Fruit fly (Drosophila melanogaster) whole organism, embryonic: ENCODE results near the gene JMJD4.
A peak's percentile ranks its signal among the peaks of the same experiment; 100 is the strongest.

ENCODE experiments used
- Atf-2 ChIP-seq: fragments of 200-800 bp; sonication (Bioruptor generic); optimal IDR thresholded peaks from 2 replicates; lab custom pipeline; 2016; ENCODE audit warnings: missing biosample characterization, missing genetic modification characterization
- BtbVII ChIP-seq: fragments of 200-800 bp; sonication (Bioruptor generic); optimal IDR thresholded peaks from 3 replicates; lab custom pipeline; 2017; ENCODE audit warnings: missing biosample characterization, mild to moderate bottlenecking, missing genetic modification characterization
- CG1024 ChIP-seq: fragments of 200-800 bp; sonication (Bioruptor generic); IDR thresholded peaks from 2 replicates; pipeline ENCODE4 v1.3.6; 2022; ENCODE audit warnings: missing biosample characterization, missing genetic modification characterization
- CG10274 ChIP-seq: fragments of 200-800 bp; sonication (Bioruptor generic); optimal IDR thresholded peaks from 3 replicates; lab custom pipeline; 2017; ENCODE audit warnings: missing biosample characterization, mild to moderate bottlenecking, missing genetic modification characterization
- CG10654 ChIP-seq: fragments of 200-800 bp; sonication (Bioruptor generic); optimal IDR thresholded peaks from 2 replicates; lab custom pipeline; 2016; ENCODE audit warnings: missing biosample characterization, missing genetic modification characterization
- CG11085 ChIP-seq: fragments of 200-800 bp; sonication (Bioruptor generic); IDR thresholded peaks from 2 replicates; pipeline ENCODE4 v1.3.6; 2022; ENCODE audit warnings: missing biosample characterization, missing genetic modification characterization
- CG11456 ChIP-seq: fragments of 200-800 bp; sonication (Bioruptor generic); IDR thresholded peaks from 3 replicates; pipeline ENCODE4 v1.3.6; 2022; ENCODE audit warnings: missing biosample characterization, missing genetic modification characterization
- CG1233 ChIP-seq: fragments of 200-800 bp; sonication (Bioruptor generic); optimal IDR thresholded peaks from 4 replicates; lab custom pipeline; 2018; ENCODE audit warnings: missing biosample characterization, mild to moderate bottlenecking, missing genetic modification characterization
- CG12744 ChIP-seq: fragments of 200-800 bp; sonication (Bioruptor generic); optimal IDR thresholded peaks from 2 replicates; lab custom pipeline; 2016; ENCODE audit warnings: missing biosample characterization, missing genetic modification characterization
- CG14014 ChIP-seq: fragments of 200-800 bp; sonication (Bioruptor generic); IDR thresholded peaks from 2 replicates; pipeline ENCODE4 v1.3.6; 2022; ENCODE audit warnings: missing biosample characterization, missing genetic modification characterization
- CG14050 ChIP-seq: fragments of 200-800 bp; sonication (Bioruptor generic); IDR thresholded peaks from 3 replicates; pipeline ENCODE4 v1.3.6; 2022; ENCODE audit warnings: missing biosample characterization, missing genetic modification characterization
- CG1602 ChIP-seq: fragments of 200-800 bp; sonication (Bioruptor generic); optimal IDR thresholded peaks from 3 replicates; lab custom pipeline; 2016; ENCODE audit warnings: missing biosample characterization, missing genetic modification characterization
- CG17359 ChIP-seq: fragments of 200-800 bp; sonication (Bioruptor generic); optimal IDR thresholded peaks from 3 replicates; lab custom pipeline; 2018; ENCODE audit warnings: missing biosample characterization, mild to moderate bottlenecking, missing genetic modification characterization, moderate library complexity
- CG17829 ChIP-seq: fragments of 200-800 bp; optimal IDR thresholded peaks from 2 replicates; lab custom pipeline; 2019; ENCODE audit warnings: missing biosample characterization, mild to moderate bottlenecking, missing genetic modification characterization, moderate library complexity
- CG18011 ChIP-seq: fragments of 200-800 bp; sonication (Bioruptor generic); optimal IDR thresholded peaks from 2 replicates; lab custom pipeline; 2017; ENCODE audit warnings: missing biosample characterization, missing genetic modification characterization, mild to moderate bottlenecking, moderate library complexity, missing genotype
- CG1832 ChIP-seq: fragments of 200-800 bp; sonication (Bioruptor generic); optimal IDR thresholded peaks from 2 replicates; lab custom pipeline; 2017; ENCODE audit warnings: missing biosample characterization, mild to moderate bottlenecking, missing genetic modification characterization, inconsistent platforms
- CG2120 ChIP-seq: fragments of 200-800 bp; sonication (Bioruptor generic); optimal IDR thresholded peaks from 3 replicates; lab custom pipeline; 2016; ENCODE audit warnings: missing biosample characterization, missing genetic modification characterization
- CG30403 ChIP-seq: fragments of 200-800 bp; sonication (Bioruptor generic); optimal IDR thresholded peaks from 3 replicates; lab custom pipeline; 2016; ENCODE audit warnings: missing biosample characterization, missing genetic modification characterization
- CG4328 ChIP-seq: fragments of 200-800 bp; sonication (Bioruptor generic); optimal IDR thresholded peaks from 3 replicates; lab custom pipeline; 2017; ENCODE audit warnings: missing biosample characterization, missing genetic modification reagents, missing genetic modification characterization
- CG7556 ChIP-seq: fragments of 200-800 bp; sonication (Bioruptor generic); optimal IDR thresholded peaks from 2 replicates; lab custom pipeline; 2017; ENCODE audit warnings: missing biosample characterization, mild to moderate bottlenecking, missing genetic modification characterization
- CG8281 ChIP-seq: fragments of 200-800 bp; sonication (Bioruptor generic); optimal IDR thresholded peaks from 2 replicates; lab custom pipeline; 2018; ENCODE audit warnings: missing biosample characterization, mild to moderate bottlenecking, missing genetic modification characterization, moderate library complexity
- CG8388 ChIP-seq: fragments of 200-800 bp; sonication (Bioruptor generic); optimal IDR thresholded peaks from 2 replicates; lab custom pipeline; 2019; ENCODE audit warnings: missing biosample characterization, mild to moderate bottlenecking, missing genetic modification characterization, moderate library complexity
- CG9727 ChIP-seq: fragments of 200-800 bp; sonication (Bioruptor generic); optimal IDR thresholded peaks from 3 replicates; lab custom pipeline; 2017; ENCODE audit warnings: missing biosample characterization, mild to moderate bottlenecking, missing genetic modification characterization
- CTCF ChIP-seq: fragments of 200-800 bp; sonication (Bioruptor generic); optimal IDR thresholded peaks from 2 replicates; lab custom pipeline; 2017; ENCODE audit warnings: missing biosample characterization, mild to moderate bottlenecking, missing genetic modification characterization, moderate library complexity
- Chrac-16 ChIP-seq: fragments of 200-800 bp; sonication (Bioruptor generic); optimal IDR thresholded peaks from 3 replicates; lab custom pipeline; 2016; ENCODE audit warnings: missing biosample characterization, missing genetic modification characterization
- Fer1 ChIP-seq: fragments of 200-800 bp; sonication (Bioruptor generic); optimal IDR thresholded peaks from 2 replicates; lab custom pipeline; 2017; ENCODE audit warnings: missing biosample characterization, mild to moderate bottlenecking, missing genetic modification characterization
- H2.0 ChIP-seq: fragments of 200-800 bp; sonication (Bioruptor generic); IDR thresholded peaks from 2 replicates; pipeline ENCODE4 v1.3.6; 2022; ENCODE audit warnings: missing biosample characterization, missing genetic modification characterization
- Hey ChIP-seq: fragments of 200-800 bp; sonication (Bioruptor generic); optimal IDR thresholded peaks from 3 replicates; lab custom pipeline; 2018; ENCODE audit warnings: missing biosample characterization, mild to moderate bottlenecking, missing genetic modification characterization
- Mes4 ChIP-seq: fragments of 200-800 bp; sonication (Bioruptor generic); optimal IDR thresholded peaks from 2 replicates; lab custom pipeline; 2016; ENCODE audit warnings: missing biosample characterization, missing genetic modification characterization
- NC2β ChIP-seq: fragments of 200-800 bp; sonication (Bioruptor generic); optimal IDR thresholded peaks from 2 replicates; lab custom pipeline; 2016; ENCODE audit warnings: missing biosample characterization, missing genetic modification characterization
- Ravus ChIP-seq: fragments of 200-800 bp; sonication (Bioruptor generic); IDR thresholded peaks from 2 replicates; pipeline ENCODE4 v1.3.6; 2022; ENCODE audit warnings: missing biosample characterization, missing genetic modification characterization
- Side ChIP-seq: fragments of 200-800 bp; sonication (Bioruptor generic); optimal IDR thresholded peaks from 2 replicates; lab custom pipeline; 2016; ENCODE audit warnings: missing biosample characterization, missing genetic modification characterization
- TFAM ChIP-seq: fragments of 200-800 bp; sonication (Bioruptor generic); optimal IDR thresholded peaks from 2 replicates; lab custom pipeline; 2017; ENCODE audit warnings: missing biosample characterization, missing genetic modification characterization, inconsistent platforms
- Xbp1 ChIP-seq: fragments of 200-800 bp; sonication (Bioruptor generic); optimal IDR thresholded peaks from 3 replicates; lab custom pipeline; 2016; ENCODE audit warnings: missing biosample characterization, mild to moderate bottlenecking, missing genetic modification characterization
- aop ChIP-seq: fragments of 200-800 bp; sonication (Bioruptor generic); IDR thresholded peaks from 2 replicates; pipeline ENCODE4 v1.3.6; 2022; ENCODE audit warnings: missing biosample characterization, missing genetic modification characterization
- bbx ChIP-seq: fragments of 200-800 bp; sonication (Bioruptor generic); IDR thresholded peaks from 2 replicates; pipeline ENCODE4 v1.3.6; 2022; ENCODE audit warnings: missing biosample characterization, missing genetic modification characterization; ENCODE audit not compliant: partially characterized antibody
- chn ChIP-seq: fragments of 200-800 bp; sonication (Bioruptor generic); optimal IDR thresholded peaks from 2 replicates; lab custom pipeline; 2016; ENCODE audit warnings: missing biosample characterization, missing genetic modification characterization
- dmrt99B ChIP-seq: fragments of 200-800 bp; sonication (Bioruptor generic); optimal IDR thresholded peaks from 2 replicates; lab custom pipeline; 2018; ENCODE audit warnings: missing biosample characterization, mild to moderate bottlenecking, missing genetic modification characterization, moderate library complexity
- ewg ChIP-seq: fragments of 200-800 bp; sonication (Bioruptor generic); optimal IDR thresholded peaks from 3 replicates; lab custom pipeline; 2017; ENCODE audit warnings: mild to moderate bottlenecking, missing biosample characterization, missing genetic modification reagents, missing genetic modification characterization
- fd102C ChIP-seq: fragments of 200-800 bp; sonication (Bioruptor generic); optimal IDR thresholded peaks from 2 replicates; lab custom pipeline; 2018; ENCODE audit warnings: missing biosample characterization, mild to moderate bottlenecking, missing genetic modification characterization, moderate library complexity
- fu2 ChIP-seq: fragments of 200-800 bp; sonication (Bioruptor generic); optimal IDR thresholded peaks from 2 replicates; lab custom pipeline; 2016; ENCODE audit warnings: missing biosample characterization, missing genetic modification characterization
- hkb ChIP-seq, 2 experiments: fragments of 200-800 bp in 1 of 2; fragments of >200 bp in 1 of 2; sonication (Bioruptor generic) in 1 of 2; IDR thresholded peaks in 1 of 2; optimal IDR thresholded peaks in 1 of 2; 2 replicates each; pipeline versions ENCODE4 v1.3.6 to Lab custom; 2017 to 2022; ENCODE audit warnings: missing biosample characterization in 1 of 2, missing genetic modification characterization in 1 of 2
- mld ChIP-seq: fragments of 200-800 bp; sonication (Bioruptor generic); IDR thresholded peaks from 3 replicates; pipeline ENCODE4 v1.3.6; 2022; ENCODE audit warnings: missing biosample characterization, missing genetic modification characterization; ENCODE audit not compliant: partially characterized antibody
- nau ChIP-seq: fragments of 200-800 bp; sonication (Bioruptor generic); optimal IDR thresholded peaks from 3 replicates; lab custom pipeline; 2017; ENCODE audit warnings: missing biosample characterization, mild to moderate bottlenecking, missing genetic modification characterization, missing genetic modification reagents
- nerfin-2 ChIP-seq: fragments of 200-800 bp; sonication (Bioruptor generic); IDR thresholded peaks from 2 replicates; pipeline ENCODE4 v1.3.6; 2022; ENCODE audit warnings: missing biosample characterization, missing genetic modification characterization; ENCODE audit not compliant: partially characterized antibody
- oc ChIP-seq: fragments of 200-800 bp; sonication (Bioruptor generic); optimal IDR thresholded peaks from 2 replicates; lab custom pipeline; 2018; ENCODE audit warnings: missing biosample characterization, mild to moderate bottlenecking, missing genetic modification characterization, moderate library complexity
- ro ChIP-seq: fragments of 200-800 bp; sonication (Bioruptor generic); IDR thresholded peaks from 2 replicates; pipeline ENCODE4 v1.3.6; 2022; ENCODE audit warnings: missing biosample characterization, missing genetic modification characterization
- usp ChIP-seq: fragments of >200 bp; optimal IDR thresholded peaks from 2 replicates; lab custom pipeline; 2017; ENCODE audit warnings: missing biosample characterization, missing genetic modification characterization
- vnd ChIP-seq: fragments of 200-800 bp; sonication (Bioruptor generic); IDR thresholded peaks from 3 replicates; pipeline ENCODE4 v1.3.6; 2022; ENCODE audit warnings: missing biosample characterization, missing genetic modification characterization; ENCODE audit not compliant: partially characterized antibody
- yki ChIP-seq: fragments of >200 bp; optimal IDR thresholded peaks from 3 replicates; lab custom pipeline; 2018

Gene JMJD4

dm6 chr2L:18137591-18138247 is 21.4 kb downstream of the JMJD4 start, which contains the start of gene kel (continued):
- TF ChIP-seq CG8388 (GFP tag; lab: Kevin White, UChicago) = peak; percentile 15
- TF ChIP-seq CG10274 (GFP tag; lab: Kevin White, UChicago) = no peak
- no peak for TF ChIP-seq chn (GFP tag; lab: Kevin White, UChicago)
- no peak for TF ChIP-seq ro (GFP tag; lab: Robert Waterston, UW)
- TF ChIP-seq CG8281 (tag; lab: Kevin White, UChicago) = no peak
- TF ChIP-seq fd102C (GFP tag; lab: Kevin White, UChicago) = no peak
- TF ChIP-seq oc (tag; lab: Kevin White, UChicago) = no peak
- TF ChIP-seq hkb (optimal IDR thresholded peaks at IDR 0.05; lab: Kevin White, UChicago) = no peak
- TF ChIP-seq hkb (GFP tag; IDR thresholded peaks at IDR 0.05; lab: Robert Waterston, UW) = peak; percentile 66
- TF ChIP-seq CG17359 = peak; percentile 34
- TF ChIP-seq nau (GFP tag; lab: Kevin White, UChicago) = peak; percentile 67
- TF ChIP-seq CG10654 = peak; percentile 19
- no peak for TF ChIP-seq Atf-2 (GFP tag; lab: Kevin White, UChicago)
- no peak for TF ChIP-seq H2.0 (GFP tag; lab: Robert Waterston, UW)
- TF ChIP-seq Xbp1 (GFP tag; lab: Kevin White, UChicago) = peak; percentile 55
- peak; percentile 87 for TF ChIP-seq bbx (GFP tag; lab: Robert Waterston, UW)
- TF ChIP-seq TFAM = no peak
- TF ChIP-seq CG12744 = no peak
- TF ChIP-seq CG1832 (GFP tag; lab: Kevin White, UChicago) = no peak
- TF ChIP-seq dmrt99B = no peak
- no peak for TF ChIP-seq CG14050 (GFP tag; lab: Robert Waterston, UW)
- TF ChIP-seq Mes4 = peak; percentile 5
- TF ChIP-seq CTCF = peak; percentile 49
- TF ChIP-seq nerfin-2 (GFP tag; lab: Robert Waterston, UW) = peak; percentile 61
- TF ChIP-seq CG14014 (GFP tag; lab: Robert Waterston, UW) = no peak
- TF ChIP-seq CG4328 (GFP tag; lab: Kevin White, UChicago) = peak; percentile 46
- TF ChIP-seq CG18011 = no peak
- TF ChIP-seq NC2β (GFP tag; lab: Kevin White, UChicago) = peak; percentile 46
- peak; percentile 19 for TF ChIP-seq Side (GFP tag; lab: Kevin White, UChicago)
- TF ChIP-seq Fer1 (GFP tag; lab: Kevin White, UChicago) = peak; percentile 71
- TF ChIP-seq CG11456 = peak; percentile 65; the same call in 2 of the 3 replicates
- peak; percentile 61 for TF ChIP-seq CG17829 (tag; lab: Kevin White, UChicago)
- TF ChIP-seq aop = no peak; the same call in 1 of the 2 replicates
- TF ChIP-seq fu2 (GFP tag; lab: Kevin White, UChicago) = no peak
- TF ChIP-seq BtbVII (GFP tag; lab: Kevin White, UChicago) = peak; percentile 51
- TF ChIP-seq Ravus (GFP tag; lab: Robert Waterston, UW) = no peak
- TF ChIP-seq CG1602 (GFP tag; lab: Kevin White, UChicago) = no peak
- TF ChIP-seq usp (GFP tag; lab: Kevin White, UChicago) = no peak
- peak; percentile 10 for TF ChIP-seq CG7556 (GFP tag; lab: Kevin White, UChicago)
- TF ChIP-seq CG9727 (GFP tag; lab: Kevin White, UChicago) = peak; percentile 61
- TF ChIP-seq mld (GFP tag; lab: Robert Waterston, UW) = no peak
- TF ChIP-seq CG30403 = peak; percentile 49
- TF ChIP-seq CG1233 = peak; percentile 46
- peak; percentile 68 for TF ChIP-seq vnd (GFP tag; lab: Robert Waterston, UW)
- no peak for TF ChIP-seq ewg (GFP tag; lab: Kevin White, UChicago)
- TF ChIP-seq CG1024 (GFP tag; lab: Robert Waterston, UW) = peak; percentile 60
- TF ChIP-seq yki (lab: Kevin White, UChicago) = no peak
- peak; percentile 13; the same call in 1 of the 2 replicates for TF ChIP-seq CG11085
- no peak for TF ChIP-seq Hey (tag; lab: Kevin White, UChicago)
- peak; percentile 61 for TF ChIP-seq CG2120
- peak; percentile 27 for TF ChIP-seq Chrac-16
